Fruit fly (Drosophila melanogaster) whole organism, larva: Measurements from ENCODE around the gene CG7203.
A peak's percentile ranks its signal among the peaks of the same experiment; 100 is the strongest.

Experiments
- noc ChIP-seq: fragments of 200-800 bp; sonication (Bioruptor generic); optimal IDR thresholded peaks from 3 replicates; lab custom pipeline; 2019; ENCODE audit warnings: missing biosample characterization, mild to moderate bottlenecking, missing genetic modification characterization, moderate library complexity

The CG7203 gene

dm6 chr2L:7753086-7753485 is at the start of gene CG7203:
Gene CG7203, minus strand, starts transcription at chr2L:7753186.
- TF ChIP-seq noc (tag; lab: Kevin White, UChicago), result no peak

- peak; percentile 89 for TF ChIP-seq noc (tag; lab: Kevin White, UChicago)
These were observed 46.9 kb upstream of the CG7203 start, which contains the start of the genes Herp and r2d2 for dm6 chr2L:7799804-7800433. Gene Herp, minus strand, starts transcription at chr2L:7800058. Gene r2d2, plus strand, starts transcription at chr2L:7800147.

dm6 chr2L:7795859-7796258 is 42.9 kb upstream of the CG7203 start, which contains the start of gene LKRSDH:
Gene LKRSDH, minus strand, starts transcription at chr2L:7795959.
- TF ChIP-seq noc (tag; lab: Kevin White, UChicago), result no peak

- TF ChIP-seq noc (tag; lab: Kevin White, UChicago), result no peak
These were observed 41.9 kb upstream of the CG7203 start for dm6 chr2L:7794689-7795475.

- no peak for TF ChIP-seq noc (tag; lab: Kevin White, UChicago)
These were observed 38.4 kb upstream of the CG7203 start for dm6 chr2L:7791356-7791738.

- peak; percentile 60 for TF ChIP-seq noc (tag; lab: Kevin White, UChicago)
These were observed 37.7 kb upstream of the CG7203 start, which contains the start of gene CG7149 for dm6 chr2L:7790448-7791355. Gene CG7149, minus strand, starts transcription at chr2L:7790557.

- no peak for TF ChIP-seq noc (tag; lab: Kevin White, UChicago)
These were observed 37.1 kb upstream of the CG7203 start for dm6 chr2L:7790081-7790447.

- no peak for TF ChIP-seq noc (tag; lab: Kevin White, UChicago)
These were observed 36.0 kb upstream of the CG7203 start for dm6 chr2L:7788952-7789466.

dm6 chr2L:7782788-7783401 is 29.9 kb upstream of the CG7203 start, which contains the start of gene Brd7-9:
Gene Brd7-9, plus strand, starts transcription at chr2L:7782865.
- peak; percentile 15 for TF ChIP-seq noc (tag; lab: Kevin White, UChicago)

dm6 chr2L:7781165-7781564 is 28.2 kb upstream of the CG7203 start, which contains the start of gene CG7164:
Gene CG7164, plus strand, starts transcription at chr2L:7781465.
- no peak for TF ChIP-seq noc (tag; lab: Kevin White, UChicago)

- TF ChIP-seq noc (tag; lab: Kevin White, UChicago), result no peak
These were observed 26.8 kb upstream of the CG7203 start, which contains the start of gene Uro for dm6 chr2L:7779785-7780184. Gene Uro, plus strand, starts transcription at chr2L:7780085.

dm6 chr2L:7777979-7778692 is 25.1 kb upstream of the CG7203 start, which contains the start of gene CG7179:
Gene CG7179, minus strand, starts transcription at chr2L:7778029.
- peak; percentile 40 for TF ChIP-seq noc (tag; lab: Kevin White, UChicago)

dm6 chr2L:7775260-7775659 is 22.3 kb upstream of the CG7203 start:
- TF ChIP-seq noc (tag; lab: Kevin White, UChicago), result no peak

- TF ChIP-seq noc (tag; lab: Kevin White, UChicago), result no peak
These were observed 18.9 kb upstream of the CG7203 start for dm6 chr2L:7771891-7772290.
